Fruit fly (Drosophila melanogaster): ENCODE results near the gene Rev1.

Rev1 gene

dm6 chr3L:642865-643738, 11.1 kb upstream of the Rev1 start (continued):
- no peak for TF ChIP-seq scrt (GFP tag; optimal IDR thresholded peaks at IDR 0.05)
- no peak for TF ChIP-seq CG17912 (GFP tag; optimal IDR thresholded peaks at IDR 0.05)
- no peak for TF ChIP-seq CG3838 (GFP tag; optimal IDR thresholded peaks at IDR 0.05)
- no peak for TF ChIP-seq Hmx (GFP tag; optimal IDR thresholded peaks at IDR 0.05)
- no peak for TF ChIP-seq ranshi (GFP tag; IDR thresholded peaks at IDR 0.05)
- TF ChIP-seq CG10654 (GFP tag; optimal IDR thresholded peaks at IDR 0.05): no peak
- no peak for TF ChIP-seq pan (optimal IDR thresholded peaks at IDR 0.05)
- TF ChIP-seq pan (GFP tag; optimal IDR thresholded peaks at IDR 0.05 in 1 of 2, IDR thresholded peaks at IDR 0.05 in 1 of 2): no peak
- TF ChIP-seq emc (GFP tag; optimal IDR thresholded peaks at IDR 0.05): no peak
- no peak for TF ChIP-seq Drgx (GFP tag; IDR thresholded peaks at IDR 0.05)
- TF ChIP-seq gt (GFP tag; IDR thresholded peaks at IDR 0.05): no peak
- TF ChIP-seq dimm (GFP tag; IDR thresholded peaks at IDR 0.05): no peak
- TF ChIP-seq kah (GFP tag; optimal IDR thresholded peaks at IDR 0.05): no peak
- no peak for TF ChIP-seq CG11723 (GFP tag; optimal IDR thresholded peaks at IDR 0.05)
- no peak for TF ChIP-seq nom (GFP tag; optimal IDR thresholded peaks at IDR 0.05)
- peak; percentile 88 for TF ChIP-seq sens (GFP tag)
- TF ChIP-seq Bteb2 (GFP tag; optimal IDR thresholded peaks at IDR 0.05): no peak
- TF ChIP-seq Ets65A (GFP tag): no peak
- no peak for TF ChIP-seq CTCF (GFP tag; optimal IDR thresholded peaks at IDR 0.05)
- no peak for TF ChIP-seq ind (GFP tag; optimal IDR thresholded peaks at IDR 0.05)
- TF ChIP-seq hbn (GFP tag; IDR thresholded peaks at IDR 0.05; ENCODE audit: partially characterized antibody): no peak
- TF ChIP-seq PHDP (tag; optimal IDR thresholded peaks at IDR 0.05): no peak
- TF ChIP-seq HLHmδ (GFP tag; optimal IDR thresholded peaks at IDR 0.05): peak; percentile 42
- peak; percentile 87 for TF ChIP-seq nau (GFP tag; optimal IDR thresholded peaks at IDR 0.05)
- peak; percentile 78 for TF ChIP-seq mirr (GFP tag; optimal IDR thresholded peaks at IDR 0.05)
- TF ChIP-seq CG13775 (GFP tag; optimal IDR thresholded peaks at IDR 0.05): no peak
- no peak for TF ChIP-seq Sry-β (GFP tag; optimal IDR thresholded peaks at IDR 0.05)
- no peak for TF ChIP-seq CG7928 (GFP tag; optimal IDR thresholded peaks at IDR 0.05)
- TF ChIP-seq tgo (GFP tag; IDR thresholded peaks at IDR 0.05): no peak
- no peak for TF ChIP-seq CG9437 (GFP tag; optimal IDR thresholded peaks at IDR 0.05)
- no peak for TF ChIP-seq dysf (GFP tag; IDR thresholded peaks at IDR 0.05)
- TF ChIP-seq crol (GFP tag; IDR thresholded peaks at IDR 0.05): 0 out of 2 replicates have a peak, but pooled peaks have one; percentile 7
- TF ChIP-seq CG7556 (GFP tag; optimal IDR thresholded peaks at IDR 0.05): peak; percentile 18
- TF ChIP-seq Hr51 (GFP tag; optimal IDR thresholded peaks at IDR 0.05): peak in 1 of 2 experiments; percentile 16
- no peak for TF ChIP-seq CG9932 (GFP tag; IDR thresholded peaks at IDR 0.05)
- TF ChIP-seq CrebB (tag; optimal IDR thresholded peaks at IDR 0.05): peak; percentile 70
- no peak for TF ChIP-seq bab2 (GFP tag; optimal IDR thresholded peaks at IDR 0.05)
- TF ChIP-seq sens-2 (GFP tag; IDR thresholded peaks at IDR 0.05): no peak
- TF ChIP-seq org-1 (GFP tag; optimal IDR thresholded peaks at IDR 0.05): peak; percentile 41
- TF ChIP-seq CG15073 (GFP tag; optimal IDR thresholded peaks at IDR 0.05): no peak
- no peak for TF ChIP-seq Gug (GFP tag; IDR thresholded peaks at IDR 0.05)
- TF ChIP-seq Abd-B (GFP tag; optimal IDR thresholded peaks at IDR 0.05): no peak
- TF ChIP-seq CG13424 (tag; optimal IDR thresholded peaks at IDR 0.05): no peak
- no peak for TF ChIP-seq dmrt99B (tag; optimal IDR thresholded peaks at IDR 0.05)
- no peak for TF ChIP-seq CG6175 (GFP tag; IDR thresholded peaks at IDR 0.05)
- TF ChIP-seq H2.0 (GFP tag; IDR thresholded peaks at IDR 0.05): no peak
- no peak for TF ChIP-seq gcm (GFP tag; optimal IDR thresholded peaks at IDR 0.05)
- TF ChIP-seq Blimp-1 (GFP tag; optimal IDR thresholded peaks at IDR 0.05): no peak
- TF ChIP-seq Vsx1 (GFP tag; optimal IDR thresholded peaks at IDR 0.05): peak; percentile 45
- no peak for TF ChIP-seq CG32767 (GFP tag; IDR thresholded peaks at IDR 0.05)
- TF ChIP-seq inv (GFP tag; IDR thresholded peaks at IDR 0.05; ENCODE audit: partially characterized antibody): no peak
